Fruit fly (Drosophila melanogaster): ENCODE measurements around the gene CG33111.

DNA sequence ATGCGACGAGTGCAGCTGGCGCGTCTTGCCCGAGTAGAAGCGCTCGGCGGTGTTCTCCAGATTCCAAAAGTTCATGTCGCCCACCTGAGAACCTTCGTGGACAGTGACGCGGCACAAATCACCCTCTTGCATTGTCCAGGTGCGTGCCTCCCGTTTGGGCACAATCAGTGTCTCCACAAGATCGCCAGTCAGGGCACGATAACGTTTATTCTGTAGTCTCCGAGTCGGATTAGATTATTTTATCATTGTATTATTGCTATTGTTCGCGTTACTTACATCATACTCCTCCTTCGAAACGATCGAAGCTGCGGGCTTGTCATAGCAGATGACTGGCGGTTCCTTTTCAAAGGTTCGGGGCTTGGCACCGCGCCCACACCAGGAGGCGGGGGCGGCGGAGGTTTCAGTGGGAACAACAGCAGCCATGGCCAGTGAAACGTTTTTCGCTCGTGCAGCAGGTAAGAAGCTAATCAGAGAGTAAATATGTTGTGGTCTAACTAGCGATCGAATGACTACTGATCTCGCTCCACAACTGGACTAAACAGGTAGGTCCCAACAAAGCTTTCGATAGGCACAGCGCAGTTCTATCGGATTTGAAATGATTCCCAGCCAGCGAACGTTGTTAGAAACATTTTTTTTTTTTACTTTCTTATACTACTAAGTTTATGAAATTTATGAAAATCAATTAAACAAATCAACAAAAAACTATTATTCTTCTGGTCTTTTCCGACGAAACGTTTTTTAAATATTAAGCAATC is 45.2 kb downstream of the CG33111 start, which contains the start of gene CG10208:
- TF ChIP-seq Myc (optimal IDR thresholded peaks at IDR 0.05) = no peak
- TF ChIP-seq HLH106 (tag; optimal IDR thresholded peaks at IDR 0.05) = no peak
- no peak for TF ChIP-seq sv (GFP tag; optimal IDR thresholded peaks at IDR 0.05)
- TF ChIP-seq psq (GFP tag; optimal IDR thresholded peaks at IDR 0.05) = no peak
- TF ChIP-seq tai (GFP tag; optimal IDR thresholded peaks at IDR 0.05) = no peak

Measured in whole organism, wandering third instar larva.